Worm (Caenorhabditis elegans) whole organism, early embryonic: ENCODE measurements around the gene rrf-3.

ENCODE experiments used
- aly-1 ChIP-seq: sonication (generic microtip); optimal IDR thresholded peaks from 2 replicates; lab custom pipeline; 2016; ENCODE audit warnings: missing genetic modification characterization, missing compliant biosample characterization
- ama-1 ChIP-seq: fragments of 150-350 bp; optimal IDR thresholded peaks from 2 replicates; lab custom pipeline; 2014
- ceh-13 ChIP-seq: fragments of 200-800 bp; sonication (Bioruptor generic); optimal IDR thresholded peaks from 2 replicates; lab custom pipeline; 2018; ENCODE audit warnings: mild to moderate bottlenecking, missing genetic modification characterization, missing compliant biosample characterization
- flt-1 ChIP-seq: fragments of 200-800 bp; sonication (Bioruptor generic); IDR thresholded peaks from 2 replicates; pipeline ENCODE4 v1.3.6; 2022; ENCODE audit warnings: missing genetic modification characterization, missing compliant biosample characterization
- hmbx-1 ChIP-seq: sonication (generic microtip); optimal IDR thresholded peaks from 2 replicates; lab custom pipeline; 2016; ENCODE audit warnings: mild to moderate bottlenecking, missing genetic modification characterization, missing compliant biosample characterization
- scrt-1 ChIP-seq: fragments of 200-800 bp; sonication (Bioruptor generic); IDR thresholded peaks from 2 replicates; pipeline ENCODE4 v1.3.6; 2022; ENCODE audit warnings: missing genetic modification characterization, missing compliant biosample characterization

DNA sequence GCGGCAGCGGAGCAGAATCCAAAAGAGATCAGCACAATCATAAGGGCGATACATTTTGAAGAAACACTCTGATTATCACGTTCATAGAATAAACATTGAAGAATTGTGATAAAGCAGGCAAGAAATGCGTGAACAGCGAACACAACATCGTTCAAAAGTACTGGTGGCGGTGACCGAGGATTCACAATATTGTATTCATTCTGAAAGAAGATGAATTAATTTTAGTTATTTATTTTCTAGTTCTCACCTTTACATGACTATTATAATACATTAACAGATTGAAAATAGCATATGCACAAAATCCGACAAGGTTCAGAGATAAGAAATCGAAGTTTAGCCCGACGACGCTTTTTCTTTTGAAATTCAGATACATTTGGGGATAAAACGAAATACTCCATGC is 26.3 kb upstream of the rrf-3 start:
- TF ChIP-seq aly-1 (no peak), ama-1 (lab: Kevin White, UChicago) (no peak), hmbx-1 (no peak), scrt-1 (GFP tag; lab: Robert Waterston, UW) (no peak), ceh-13 (GFP tag; lab: Kevin White, UChicago) (no peak), flt-1 (GFP tag; lab: Robert Waterston, UW) (no peak)
